Worm (Caenorhabditis elegans) whole organism, L1 larva: Measurements from ENCODE around the gene hal-3.

Experiments used
- C04F5.9 ChIP-seq: sonication (generic microtip); optimal IDR thresholded peaks from 2 replicates; lab custom pipeline; 2016; ENCODE audit warnings: missing genetic modification characterization, missing compliant biosample characterization
- C16A3.4 ChIP-seq: fragments of 150-350 bp; optimal IDR thresholded peaks from 2 replicates; lab custom pipeline; 2014; ENCODE audit warnings: missing biosample characterization, missing genetic modification characterization
- F16B12.6 ChIP-seq: fragments of 150-350 bp; optimal IDR thresholded peaks from 2 replicates; lab custom pipeline; 2014; ENCODE audit warnings: missing biosample characterization, missing genetic modification characterization
- aha-1 ChIP-seq: fragments of 150-350 bp; optimal IDR thresholded peaks from 2 replicates; lab custom pipeline; 2014; ENCODE audit warnings: missing biosample characterization, missing genetic modification characterization
- ama-1 ChIP-seq: fragments of 150-350 bp; optimal IDR thresholded peaks from 2 replicates; lab custom pipeline; 2014
- blmp-1 ChIP-seq: fragments of 150-350 bp; optimal IDR thresholded peaks from 2 replicates; lab custom pipeline; 2014; ENCODE audit warnings: missing biosample characterization, missing genetic modification characterization
- dsc-1 ChIP-seq: sonication (generic microtip); optimal IDR thresholded peaks from 2 replicates; lab custom pipeline; 2016; ENCODE audit warnings: mild to moderate bottlenecking, missing genetic modification characterization, missing compliant biosample characterization
- efl-1 ChIP-seq, 4 experiments: fragments of 150-350 bp; optimal IDR thresholded peaks in 3 of 4; peaks in 1 of 4; 1 replicate in 1 of 4; 2 replicates in 3 of 4; lab custom pipeline; 2014; ENCODE audit warnings: missing biosample characterization in 2 of 4, missing genetic modification characterization in 2 of 4, missing genetic modification reagents in 2 of 4
- efl-3 ChIP-seq: fragments of 200-800 bp; sonication (Bioruptor generic); optimal IDR thresholded peaks from 2 replicates; lab custom pipeline; 2018; ENCODE audit warnings: mild to moderate bottlenecking, missing genetic modification characterization, missing compliant biosample characterization
- egl-27 ChIP-seq, 2 experiments: fragments of 150-350 bp in 1 of 2; sonication (generic microtip); optimal IDR thresholded peaks; 3 replicates each; lab custom pipeline; 2017 to 2018; ENCODE audit warnings: missing biosample characterization in 2 of 2, missing genetic modification characterization in 2 of 2, missing genetic modification reagents in 2 of 2
- elt-3 ChIP-seq, 6 experiments: fragments of 150-350 bp in 1 of 6; sonication (generic microtip); optimal IDR thresholded peaks; 2 replicates each; lab custom pipeline; 2017 to 2018; ENCODE audit warnings: missing biosample characterization in 6 of 6, missing genetic modification characterization in 6 of 6, inconsistent platforms in 1 of 6
- fkh-4 ChIP-seq: sonication (generic microtip); optimal IDR thresholded peaks from 2 replicates; lab custom pipeline; 2016; ENCODE audit warnings: missing compliant biosample characterization, missing genetic modification characterization, borderline replicate concordance
- grh-1 ChIP-seq: fragments of 200-800 bp; sonication (Bioruptor generic); IDR thresholded peaks from 2 replicates; pipeline ENCODE4 v1.3.6; 2022; ENCODE audit warnings: missing genetic modification reagents, missing genetic modification characterization, missing compliant biosample characterization
- hlh-4 ChIP-seq: sonication (generic microtip); optimal IDR thresholded peaks from 2 replicates; lab custom pipeline; 2016; ENCODE audit warnings: mild to moderate bottlenecking, missing genetic modification characterization, missing compliant biosample characterization
- lin-14 ChIP-seq: fragments of 200-800 bp; sonication (Bioruptor generic); optimal IDR thresholded peaks from 2 replicates; lab custom pipeline; 2018; ENCODE audit warnings: mild to moderate bottlenecking, missing genetic modification characterization, moderate library complexity, missing compliant biosample characterization
- lin-35 ChIP-seq, 2 experiments: fragments of 150-350 bp; optimal IDR thresholded peaks; 2 replicates each; lab custom pipeline; 2014; ENCODE audit warnings: missing biosample characterization in 2 of 2, missing genetic modification characterization in 2 of 2, missing genetic modification reagents in 2 of 2
- lin-39 ChIP-seq: fragments of 150-350 bp; optimal IDR thresholded peaks from 2 replicates; lab custom pipeline; 2014; ENCODE audit warnings: missing biosample characterization, missing genetic modification reagents, missing genetic modification characterization
- lsy-2 ChIP-seq, 2 experiments: fragments of 150-350 bp; optimal IDR thresholded peaks; 2 replicates each; lab custom pipeline; 2014; ENCODE audit warnings: missing biosample characterization in 2 of 2, missing genetic modification characterization in 2 of 2
- mdl-1 ChIP-seq, 2 experiments: fragments of 150-350 bp; optimal IDR thresholded peaks; 2 replicates each; lab custom pipeline; 2014 to 2017; ENCODE audit warnings: missing biosample characterization in 2 of 2, missing genetic modification characterization in 2 of 2, inconsistent platforms in 1 of 2
- mep-1 ChIP-seq: fragments of 150-350 bp; optimal IDR thresholded peaks from 2 replicates; lab custom pipeline; 2014; ENCODE audit warnings: missing biosample characterization, missing genetic modification characterization
- nhr-12 ChIP-seq: sonication (generic microtip); optimal IDR thresholded peaks from 2 replicates; lab custom pipeline; 2017; ENCODE audit warnings: missing biosample characterization, missing genetic modification characterization
- nhr-19 ChIP-seq: fragments of 200-800 bp; sonication (Bioruptor generic); conservative IDR thresholded peaks from 2 replicates; pipeline ENCODE4 v1.3.6; 2022; ENCODE audit warnings: missing genetic modification characterization, missing compliant biosample characterization
- nhr-20 ChIP-seq: sonication (generic microtip); optimal IDR thresholded peaks from 2 replicates; lab custom pipeline; 2016; ENCODE audit warnings: mild to moderate bottlenecking, missing genetic modification characterization, missing compliant biosample characterization
- nhr-28 ChIP-seq: fragments of 150-350 bp; optimal IDR thresholded peaks from 2 replicates; lab custom pipeline; 2014; ENCODE audit warnings: missing biosample characterization, missing genetic modification characterization
- nhr-47 ChIP-seq: sonication (generic microtip); optimal IDR thresholded peaks from 2 replicates; lab custom pipeline; 2016; ENCODE audit warnings: mild to moderate bottlenecking, missing genetic modification characterization, moderate library complexity, missing compliant biosample characterization
- nhr-71 ChIP-seq: sonication (generic microtip); optimal IDR thresholded peaks from 2 replicates; lab custom pipeline; 2016; ENCODE audit warnings: mild to moderate bottlenecking, missing genetic modification characterization, moderate library complexity, missing compliant biosample characterization
- nhr-77 ChIP-seq: fragments of 150-350 bp; optimal IDR thresholded peaks from 2 replicates; lab custom pipeline; 2014; ENCODE audit warnings: missing biosample characterization, missing genetic modification characterization
- nhr-85 ChIP-seq: sonication (generic microtip); peaks from one replicate; lab custom pipeline; 2016; ENCODE audit warnings: missing genetic modification characterization, inconsistent platforms, missing compliant biosample characterization
- pag-3 ChIP-seq: sonication (generic microtip); optimal IDR thresholded peaks from 2 replicates; lab custom pipeline; 2017; ENCODE audit warnings: missing genetic modification characterization, mild to moderate bottlenecking, missing compliant biosample characterization, antibody characterized with exemption, borderline replicate concordance; ENCODE audit not compliant: insufficient read depth
- rnt-1 ChIP-seq: sonication (generic microtip); optimal IDR thresholded peaks from 2 replicates; lab custom pipeline; 2016; ENCODE audit warnings: mild to moderate bottlenecking, missing genetic modification characterization, moderate library complexity, missing compliant biosample characterization
- snu-23 ChIP-seq: sonication (generic microtip); optimal IDR thresholded peaks from 2 replicates; lab custom pipeline; 2016; ENCODE audit warnings: missing genetic modification characterization, missing compliant biosample characterization
- sup-37 ChIP-seq: fragments of 200-800 bp; sonication (Bioruptor generic); optimal IDR thresholded peaks from 2 replicates; lab custom pipeline; 2018; ENCODE audit warnings: mild to moderate bottlenecking, missing genetic modification characterization, missing compliant biosample characterization
- swsn-7 ChIP-seq: sonication (generic microtip); optimal IDR thresholded peaks from 2 replicates; lab custom pipeline; 2016; ENCODE audit warnings: missing genetic modification characterization, missing compliant biosample characterization
- tlp-1 ChIP-seq: fragments of 150-350 bp; optimal IDR thresholded peaks from 2 replicates; lab custom pipeline; 2014; ENCODE audit warnings: missing biosample characterization, missing genetic modification characterization
- unc-130 ChIP-seq: fragments of 150-350 bp; optimal IDR thresholded peaks from 2 replicates; lab custom pipeline; 2017; ENCODE audit warnings: missing biosample characterization, missing genetic modification characterization, inconsistent platforms
- unc-30 ChIP-seq: sonication (generic microtip); optimal IDR thresholded peaks from 2 replicates; lab custom pipeline; 2017; ENCODE audit warnings: missing biosample characterization, missing genetic modification characterization
- unc-86 ChIP-seq: sonication (generic microtip); optimal IDR thresholded peaks from 2 replicates; lab custom pipeline; 2016; ENCODE audit warnings: missing genetic modification characterization, missing compliant biosample characterization
- vab-15 ChIP-seq: sonication (generic microtip); optimal IDR thresholded peaks from 2 replicates; lab custom pipeline; 2017; ENCODE audit warnings: missing genotype, mild to moderate bottlenecking, missing genetic modification characterization, missing compliant biosample characterization
- xbp-1 ChIP-seq: sonication (generic microtip); optimal IDR thresholded peaks from 2 replicates; lab custom pipeline; 2016; ENCODE audit warnings: missing genetic modification characterization, missing compliant biosample characterization
- zag-1 ChIP-seq: fragments of 150-350 bp; optimal IDR thresholded peaks from 2 replicates; lab custom pipeline; 2014; ENCODE audit warnings: missing biosample characterization, missing genetic modification characterization
- zip-4 ChIP-seq: fragments of 200-800 bp; sonication (Bioruptor generic); optimal IDR thresholded peaks from 2 replicates; lab custom pipeline; 2018; ENCODE audit warnings: mild to moderate bottlenecking, missing genetic modification characterization, moderate library complexity, missing compliant biosample characterization

Gene hal-3

DNA sequence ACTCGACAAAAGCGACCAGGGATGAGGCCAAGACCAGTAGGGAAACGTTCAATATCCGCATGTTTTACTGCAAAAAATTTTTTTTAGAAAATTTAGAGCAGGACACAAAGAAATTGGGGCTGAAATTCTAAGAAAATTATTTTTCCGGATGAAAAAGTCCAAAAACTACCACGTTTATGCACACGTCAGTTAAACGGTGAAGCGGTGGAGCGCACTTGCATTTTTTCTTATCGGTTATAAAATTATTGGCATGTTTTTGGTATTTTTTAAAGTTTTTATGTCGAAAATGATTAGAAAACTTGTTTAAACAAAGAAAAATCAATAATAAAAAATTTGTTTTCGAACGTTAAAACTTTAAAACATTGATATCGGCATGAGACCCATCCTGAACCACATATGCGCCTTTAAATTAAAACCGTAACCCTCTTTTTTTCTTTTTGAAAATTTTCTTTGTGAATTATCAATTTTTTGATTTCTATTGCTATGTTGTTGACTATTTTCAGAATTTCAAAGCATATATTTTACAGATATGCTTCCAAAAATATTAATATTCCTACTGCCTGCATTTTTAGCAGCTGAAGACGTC, 7.3 kb upstream of the hal-3 start, which contains the start of the genes dnj-20 and ZK1307.8 (continued):
- no peak for TF ChIP-seq nhr-77
- TF ChIP-seq unc-130 (tag; lab: Kevin White, UChicago): no peak
- TF ChIP-seq nhr-71 (tag; lab: Kevin White, UChicago): peak; percentile 6
- no peak for TF ChIP-seq hlh-4
- TF ChIP-seq unc-30: no peak
- TF ChIP-seq lin-35 (GFP tag; optimal IDR thresholded peaks at IDR 0.05; lab: Kevin White, UChicago): peak in 1 of 2 experiments; percentile 25

- TF ChIP-seq nhr-47: no peak
- TF ChIP-seq nhr-71 (tag; lab: Kevin White, UChicago): peak; percentile 44
- peak; percentile 39 for TF ChIP-seq lin-14
- no peak for TF ChIP-seq efl-3 (GFP tag; lab: Kevin White, UChicago)
- TF ChIP-seq aha-1 (tag; lab: Kevin White, UChicago): no peak
- no peak for TF ChIP-seq tlp-1
- TF ChIP-seq nhr-20 (tag; lab: Kevin White, UChicago): peak; percentile 9
- no peak for TF ChIP-seq C04F5.9
- no peak for TF ChIP-seq nhr-77
- no peak for TF ChIP-seq unc-86 (tag; lab: Kevin White, UChicago)
- TF ChIP-seq mep-1 (tag; lab: Kevin White, UChicago): no peak
- TF ChIP-seq lin-39: no peak
- TF ChIP-seq nhr-28 (tag; lab: Kevin White, UChicago): no peak
- TF ChIP-seq egl-27 (tag; optimal IDR thresholded peaks at IDR 0.05; lab: Kevin White, UChicago): no peak
- no peak for TF ChIP-seq efl-1 (optimal IDR thresholded peaks at IDR 0.05; lab: Kevin White, UChicago)
- TF ChIP-seq efl-1 (GFP tag; optimal IDR thresholded peaks at IDR 0.05 in 1 of 2; lab: Kevin White, UChicago): peak in 1 of 2 experiments; percentile 94
- TF ChIP-seq grh-1: no peak
- no peak for TF ChIP-seq ama-1 (lab: Kevin White, UChicago)
- TF ChIP-seq lin-35 (GFP tag; optimal IDR thresholded peaks at IDR 0.05; lab: Kevin White, UChicago): peak in 1 of 2 experiments; percentile 40
- no peak for TF ChIP-seq C16A3.4 (tag; lab: Kevin White, UChicago)
- no peak for TF ChIP-seq unc-130 (tag; lab: Kevin White, UChicago)
- no peak for TF ChIP-seq nhr-12 (tag; lab: Kevin White, UChicago)
- TF ChIP-seq mdl-1 (tag; optimal IDR thresholded peaks at IDR 0.05; lab: Kevin White, UChicago): peak in 1 of 2 experiments; percentile 74
- TF ChIP-seq zip-4: no peak
- TF ChIP-seq blmp-1: peak; percentile 23
These were observed 5.0 kb upstream of the hal-3 start for ce11 chrII:9621913-9622348.

DNA sequence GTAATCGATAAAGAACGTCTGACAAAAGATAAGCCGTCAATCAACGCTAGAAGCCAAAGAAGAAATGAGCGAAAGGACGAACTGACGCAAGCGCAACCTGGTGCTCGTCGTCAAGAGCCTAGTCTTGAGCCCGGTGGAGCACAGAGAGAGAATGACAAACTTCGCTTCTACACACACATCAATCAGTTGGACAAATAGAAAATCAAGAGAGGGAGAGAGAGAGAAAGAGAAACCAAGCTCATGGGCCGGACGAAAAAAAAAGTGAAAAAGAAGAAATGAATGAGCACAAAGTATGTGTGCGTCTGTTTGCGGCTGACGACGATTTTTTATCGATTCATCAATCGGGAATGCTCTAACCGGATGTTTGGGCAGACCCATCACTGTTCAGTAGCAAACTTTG, 4.2 kb upstream of the hal-3 start:
- TF ChIP-seq unc-30 (no peak), lin-39 (peak; percentile 22), nhr-19 (peak; percentile 15), elt-3 (tag; optimal IDR thresholded peaks at IDR 0.05; lab: Kevin White, UChicago) (no peak), fkh-4 (tag; lab: Kevin White, UChicago) (no peak), efl-1 (optimal IDR thresholded peaks at IDR 0.05; lab: Kevin White, UChicago) (peak; percentile 2 to 12), efl-1 (GFP tag; optimal IDR thresholded peaks at IDR 0.05 in 1 of 2; lab: Kevin White, UChicago) (peak; percentile 17 to 92), vab-15 (tag; lab: Kevin White, UChicago) (no peak), nhr-77 (peak; percentile 35), pag-3 (peak; percentile 48), nhr-71 (tag; lab: Kevin White, UChicago) (peak; percentile 52), C04F5.9 (no peak), hlh-4 (no peak), zag-1 (tag; lab: Kevin White, UChicago) (no peak), nhr-85 (tag; lab: Kevin White, UChicago) (no peak), sup-37 (no peak), swsn-7 (peak; percentile 10), lin-14 (peak; percentile 48), xbp-1 (no peak), rnt-1 (tag; lab: Kevin White, UChicago) (peak; percentile 66), F16B12.6 (tag; lab: Kevin White, UChicago) (no peak), lin-35 (GFP tag; optimal IDR thresholded peaks at IDR 0.05; lab: Kevin White, UChicago) (peak in 1 of 2 experiments; percentile 0), lsy-2 (tag; optimal IDR thresholded peaks at IDR 0.05; lab: Kevin White, UChicago) (peak; percentile 19 to 55), tlp-1 (no peak), dsc-1 (peak; percentile 27), snu-23 (GFP tag; lab: Kevin White, UChicago) (peak; percentile 14), C16A3.4 (tag; lab: Kevin White, UChicago) (peak; percentile 2)
